Fruit fly (Drosophila melanogaster) whole organism, embryonic: ENCODE data around the gene fwe.

ENCODE experiments used
- Asciz ChIP-seq: fragments of 200-800 bp; sonication (Bioruptor generic); optimal IDR thresholded peaks from 2 replicates; lab custom pipeline; 2017; ENCODE audit warnings: missing biosample characterization, mild to moderate bottlenecking, missing genetic modification characterization, missing genetic modification reagents
- B-H1 ChIP-seq: fragments of 200-800 bp; sonication (Bioruptor generic); IDR thresholded peaks from 3 replicates; pipeline ENCODE4 v1.3.6; 2022; ENCODE audit warnings: missing biosample characterization, missing genetic modification characterization
- CG10267 ChIP-seq: fragments of 200-800 bp; sonication (Bioruptor generic); optimal IDR thresholded peaks from 2 replicates; lab custom pipeline; 2018; ENCODE audit warnings: missing biosample characterization, mild to moderate bottlenecking, missing genetic modification characterization, moderate library complexity
- CG11247 ChIP-seq: fragments of 200-800 bp; sonication (Bioruptor generic); IDR thresholded peaks from 2 replicates; pipeline ENCODE4 v1.3.6; 2022; ENCODE audit warnings: missing biosample characterization, missing genetic modification characterization
- CG11456 ChIP-seq: fragments of 200-800 bp; sonication (Bioruptor generic); IDR thresholded peaks from 3 replicates; pipeline ENCODE4 v1.3.6; 2022; ENCODE audit warnings: missing biosample characterization, missing genetic modification characterization
- CG12299 ChIP-seq: fragments of 200-800 bp; sonication (Bioruptor generic); optimal IDR thresholded peaks from 2 replicates; lab custom pipeline; 2018; ENCODE audit warnings: missing biosample characterization, mild to moderate bottlenecking, missing genetic modification characterization
- CG12769 ChIP-seq: fragments of 200-800 bp; sonication (Bioruptor generic); optimal IDR thresholded peaks from 2 replicates; lab custom pipeline; 2019; ENCODE audit warnings: missing biosample characterization, mild to moderate bottlenecking, missing genetic modification characterization, moderate library complexity
- CG1529 ChIP-seq: fragments of 200-800 bp; sonication (Bioruptor generic); optimal IDR thresholded peaks from 3 replicates; lab custom pipeline; 2018; ENCODE audit warnings: missing biosample characterization, missing genetic modification characterization
- CG1647 ChIP-seq: fragments of 200-800 bp; sonication (Bioruptor generic); optimal IDR thresholded peaks from 3 replicates; lab custom pipeline; 2016; ENCODE audit warnings: missing biosample characterization, missing genetic modification characterization
- CG17361 ChIP-seq: fragments of 200-800 bp; sonication (Bioruptor generic); IDR thresholded peaks from 3 replicates; pipeline ENCODE4 v1.3.6; 2022; ENCODE audit warnings: missing biosample characterization, missing genetic modification characterization
- CG17829 ChIP-seq: fragments of 200-800 bp; optimal IDR thresholded peaks from 2 replicates; lab custom pipeline; 2019; ENCODE audit warnings: missing biosample characterization, mild to moderate bottlenecking, missing genetic modification characterization, moderate library complexity
- CG2875 ChIP-seq: fragments of 200-800 bp; sonication (Bioruptor generic); optimal IDR thresholded peaks from 2 replicates; lab custom pipeline; 2017; ENCODE audit warnings: missing biosample characterization, mild to moderate bottlenecking, missing genetic modification characterization, missing genetic modification reagents
- CG30431 ChIP-seq: fragments of 200-800 bp; sonication (Bioruptor generic); optimal IDR thresholded peaks from 2 replicates; lab custom pipeline; 2017; ENCODE audit warnings: missing biosample characterization, missing genetic modification characterization
- CG32532 ChIP-seq: fragments of 200-800 bp; sonication (Bioruptor generic); IDR thresholded peaks from 2 replicates; pipeline ENCODE4 v1.3.6; 2022; ENCODE audit warnings: missing biosample characterization, missing genetic modification characterization
- CG33213 ChIP-seq: fragments of 200-800 bp; sonication (Bioruptor generic); optimal IDR thresholded peaks from 3 replicates; lab custom pipeline; 2016; ENCODE audit warnings: missing biosample characterization, missing genetic modification characterization
- CG43689 ChIP-seq: fragments of 200-800 bp; sonication (Bioruptor generic); IDR thresholded peaks from 2 replicates; pipeline ENCODE4 v1.3.6; 2022; ENCODE audit warnings: missing biosample characterization, missing genetic modification characterization
- CG4707 ChIP-seq: fragments of 200-800 bp; sonication (Bioruptor generic); optimal IDR thresholded peaks from 2 replicates; lab custom pipeline; 2018; ENCODE audit warnings: missing biosample characterization, mild to moderate bottlenecking, missing genetic modification characterization, moderate library complexity
- CG8388 ChIP-seq: fragments of 200-800 bp; sonication (Bioruptor generic); optimal IDR thresholded peaks from 2 replicates; lab custom pipeline; 2019; ENCODE audit warnings: missing biosample characterization, mild to moderate bottlenecking, missing genetic modification characterization, moderate library complexity
- CG9727 ChIP-seq: fragments of 200-800 bp; sonication (Bioruptor generic); optimal IDR thresholded peaks from 3 replicates; lab custom pipeline; 2017; ENCODE audit warnings: missing biosample characterization, mild to moderate bottlenecking, missing genetic modification characterization
- ERR ChIP-seq: fragments of 200-800 bp; sonication (Bioruptor generic); optimal IDR thresholded peaks from 2 replicates; lab custom pipeline; 2016; ENCODE audit warnings: missing biosample characterization, missing genetic modification characterization
- Eip74EF ChIP-seq, 2 experiments: fragments of 200-800 bp in 1 of 2; fragments of >200 bp in 1 of 2; sonication (Bioruptor generic) in 1 of 2; optimal IDR thresholded peaks; 2 replicates each; lab custom pipeline; 2017 to 2019; ENCODE audit warnings: missing biosample characterization in 2 of 2, missing genetic modification characterization in 2 of 2, mild to moderate bottlenecking in 1 of 2, moderate library complexity in 1 of 2
- Fer2 ChIP-seq: fragments of 200-800 bp; sonication (Bioruptor generic); optimal IDR thresholded peaks from 2 replicates; lab custom pipeline; 2018; ENCODE audit warnings: missing biosample characterization, mild to moderate bottlenecking, missing genetic modification characterization, moderate library complexity
- Fer3 ChIP-seq: fragments of 200-800 bp; sonication (Bioruptor generic); optimal IDR thresholded peaks from 2 replicates; lab custom pipeline; 2018; ENCODE audit warnings: missing biosample characterization, mild to moderate bottlenecking, missing genetic modification characterization, moderate library complexity
- Hr51 ChIP-seq, 2 experiments: fragments of 200-800 bp; sonication (Bioruptor generic); optimal IDR thresholded peaks; 2 replicates in 1 of 2; 3 replicates in 1 of 2; lab custom pipeline; 2016 to 2018; ENCODE audit warnings: missing biosample characterization in 2 of 2, missing genetic modification characterization in 2 of 2, mild to moderate bottlenecking in 1 of 2, moderate library complexity in 1 of 2
- Hr78 ChIP-seq, 2 experiments: fragments of 200-800 bp in 1 of 2; fragments of >200 bp in 1 of 2; sonication (Bioruptor generic) in 1 of 2; optimal IDR thresholded peaks; 2 replicates each; lab custom pipeline; 2017 to 2019; ENCODE audit warnings: missing biosample characterization in 2 of 2, missing genetic modification characterization in 2 of 2, mild to moderate bottlenecking in 1 of 2, moderate library complexity in 1 of 2
- NFAT ChIP-seq: fragments of 200-800 bp; sonication (Bioruptor generic); IDR thresholded peaks from 2 replicates; pipeline ENCODE4 v1.3.6; 2022; ENCODE audit warnings: missing biosample characterization, missing genetic modification characterization
- Nf-YA ChIP-seq: fragments of 200-800 bp; sonication (Bioruptor generic); IDR thresholded peaks from 2 replicates; pipeline ENCODE4 v1.3.6; 2022; ENCODE audit warnings: missing biosample characterization, missing genetic modification characterization
- NfI ChIP-seq: fragments of 200-800 bp; sonication (Bioruptor generic); optimal IDR thresholded peaks from 3 replicates; lab custom pipeline; 2018; ENCODE audit warnings: missing biosample characterization, mild to moderate bottlenecking, missing genetic modification characterization, moderate library complexity
- Side ChIP-seq: fragments of 200-800 bp; sonication (Bioruptor generic); optimal IDR thresholded peaks from 2 replicates; lab custom pipeline; 2016; ENCODE audit warnings: missing biosample characterization, missing genetic modification characterization
- Ssrp ChIP-seq: fragments of 200-800 bp; sonication (Bioruptor generic); optimal IDR thresholded peaks from 2 replicates; lab custom pipeline; 2018; ENCODE audit warnings: missing biosample characterization, mild to moderate bottlenecking, missing genetic modification characterization, moderate library complexity
- YL-1 ChIP-seq: fragments of 200-800 bp; sonication (Bioruptor generic); optimal IDR thresholded peaks from 3 replicates; lab custom pipeline; 2017; ENCODE audit warnings: missing biosample characterization, mild to moderate bottlenecking, missing genetic modification characterization
- bcd ChIP-seq: fragments of 200-800 bp; sonication (Bioruptor generic); optimal IDR thresholded peaks from 2 replicates; lab custom pipeline; 2017; ENCODE audit warnings: missing biosample characterization, mild to moderate bottlenecking, missing genetic modification characterization
- br ChIP-seq: fragments of >200 bp; optimal IDR thresholded peaks from 2 replicates; lab custom pipeline; 2017
- cad ChIP-seq: fragments of >200 bp; optimal IDR thresholded peaks from 2 replicates; lab custom pipeline; 2017; ENCODE audit warnings: missing biosample characterization, missing genetic modification characterization
- corto ChIP-seq: fragments of 200-800 bp; sonication (Bioruptor generic); optimal IDR thresholded peaks from 2 replicates; lab custom pipeline; 2016; ENCODE audit warnings: missing biosample characterization, mild to moderate bottlenecking, missing genetic modification characterization, moderate library complexity
- dati ChIP-seq: fragments of 200-800 bp; sonication (Bioruptor generic); IDR thresholded peaks from 2 replicates; pipeline ENCODE4 v1.3.6; 2022; ENCODE audit warnings: missing biosample characterization, missing genetic modification characterization
- dmrt99B ChIP-seq: fragments of 200-800 bp; sonication (Bioruptor generic); optimal IDR thresholded peaks from 2 replicates; lab custom pipeline; 2018; ENCODE audit warnings: missing biosample characterization, mild to moderate bottlenecking, missing genetic modification characterization, moderate library complexity
- ems ChIP-seq: fragments of 200-800 bp; sonication (Bioruptor generic); optimal IDR thresholded peaks from 3 replicates; lab custom pipeline; 2016; ENCODE audit warnings: missing biosample characterization, missing genetic modification characterization
- fd96Cb ChIP-seq: fragments of 200-800 bp; sonication (Bioruptor generic); optimal IDR thresholded peaks from 2 replicates; lab custom pipeline; 2018; ENCODE audit warnings: missing biosample characterization, mild to moderate bottlenecking, missing genetic modification characterization, moderate library complexity
- h ChIP-seq: fragments of >200 bp; optimal IDR thresholded peaks from 2 replicates; lab custom pipeline; 2017
- jigr1 ChIP-seq: fragments of 200-800 bp; sonication (Bioruptor generic); IDR thresholded peaks from 3 replicates; pipeline ENCODE4 v1.3.6; 2022; ENCODE audit warnings: missing biosample characterization, missing genetic modification characterization
- knrl ChIP-seq: fragments of 200-800 bp; sonication (Bioruptor generic); IDR thresholded peaks from 3 replicates; pipeline ENCODE4 v1.3.6; 2022; ENCODE audit warnings: missing biosample characterization, missing genetic modification characterization; ENCODE audit not compliant: partially characterized antibody
- lab ChIP-seq: fragments of 200-800 bp; sonication (Bioruptor generic); optimal IDR thresholded peaks from 3 replicates; lab custom pipeline; 2017; ENCODE audit warnings: missing biosample characterization, missing genetic modification characterization, mild to moderate bottlenecking, moderate library complexity, missing genetic modification reagents
- lov ChIP-seq, 2 experiments: fragments of 200-800 bp in 1 of 2; fragments of >200 bp in 1 of 2; sonication (Bioruptor generic) in 1 of 2; IDR thresholded peaks in 1 of 2; optimal IDR thresholded peaks in 1 of 2; 2 replicates in 1 of 2; 3 replicates in 1 of 2; pipeline versions ENCODE4 v1.3.6 to Lab custom; 2017 to 2022; ENCODE audit warnings: missing biosample characterization in 1 of 2, missing genetic modification characterization in 1 of 2
- mirr ChIP-seq: fragments of 200-800 bp; sonication (Bioruptor generic); optimal IDR thresholded peaks from 3 replicates; lab custom pipeline; 2018; ENCODE audit warnings: missing biosample characterization, mild to moderate bottlenecking, missing genetic modification characterization
- onecut ChIP-seq: fragments of 200-800 bp; sonication (Bioruptor generic); IDR thresholded peaks from 2 replicates; pipeline ENCODE4 v1.3.6; 2022; ENCODE audit warnings: missing biosample characterization, missing genetic modification characterization
- salm ChIP-seq: fragments of 200-800 bp; sonication (Bioruptor generic); optimal IDR thresholded peaks from 2 replicates; lab custom pipeline; 2018; ENCODE audit warnings: missing biosample characterization, mild to moderate bottlenecking, missing genetic modification characterization
- sim ChIP-seq: fragments of 200-800 bp; sonication (Bioruptor generic); IDR thresholded peaks from 2 replicates; pipeline ENCODE4 v1.3.6; 2022; ENCODE audit warnings: missing biosample characterization, missing genetic modification characterization
- usp ChIP-seq: fragments of >200 bp; optimal IDR thresholded peaks from 2 replicates; lab custom pipeline; 2017; ENCODE audit warnings: missing biosample characterization, missing genetic modification characterization

The fwe gene

dm6 chr3L:15826985-15827635, 10.9 kb upstream of the fwe start (continued):
- peak; percentile 63 for TF ChIP-seq CG8388
- peak; percentile 78 for TF ChIP-seq CG9727 (GFP tag; lab: Kevin White, UChicago)
- peak; percentile 64 for TF ChIP-seq ERR (GFP tag; lab: Kevin White, UChicago)
- peak; percentile 3 for TF ChIP-seq CG1647 (GFP tag; lab: Kevin White, UChicago)
- peak; percentile 41 for TF ChIP-seq CG1529
- peak; percentile 70 for TF ChIP-seq bcd (GFP tag; lab: Kevin White, UChicago)
- TF ChIP-seq Side (GFP tag; lab: Kevin White, UChicago) = peak; percentile 35
- TF ChIP-seq Hr51 (GFP tag; optimal IDR thresholded peaks at IDR 0.05; lab: Kevin White, UChicago) = peak; percentile 5 to 91
- peak; percentile 66 for TF ChIP-seq CG10267 (tag; lab: Kevin White, UChicago)
- peak; percentile 67 for TF ChIP-seq onecut (GFP tag; lab: Robert Waterston, UW)
- TF ChIP-seq dmrt99B (tag; lab: Kevin White, UChicago) = peak; percentile 88
- peak; percentile 88 for TF ChIP-seq CG17361 (GFP tag; lab: Robert Waterston, UW)
- TF ChIP-seq h (lab: Kevin White, UChicago) = no peak
- TF ChIP-seq CG12299 (tag; lab: Kevin White, UChicago) = peak; percentile 87
- peak; percentile 39; the same call in 1 of the 2 replicates for TF ChIP-seq CG11247 (GFP tag; lab: Robert Waterston, UW)
- peak; percentile 91 for TF ChIP-seq lab (GFP tag; lab: Kevin White, UChicago)
- no peak; the same call in 2 of the 3 replicates for TF ChIP-seq knrl
- TF ChIP-seq fd96Cb (tag; lab: Kevin White, UChicago) = peak; percentile 72
- peak; percentile 71 for TF ChIP-seq Asciz (GFP tag; lab: Kevin White, UChicago)
- no peak for TF ChIP-seq lov (optimal IDR thresholded peaks at IDR 0.05; lab: Kevin White, UChicago)
- TF ChIP-seq lov (GFP tag; IDR thresholded peaks at IDR 0.05; lab: Robert Waterston, UW) = no peak
- peak; percentile 77; the same call in 2 of the 3 replicates for TF ChIP-seq CG11456 (GFP tag; lab: Robert Waterston, UW)
- no peak for TF ChIP-seq cad
- peak; percentile 61 for TF ChIP-seq CG2875 (GFP tag; lab: Kevin White, UChicago)
- TF ChIP-seq Ssrp (tag; lab: Kevin White, UChicago) = peak; percentile 74
- no peak for TF ChIP-seq dati
- TF ChIP-seq corto (GFP tag; lab: Kevin White, UChicago) = no peak
- TF ChIP-seq usp = no peak
- peak; percentile 34 for TF ChIP-seq mirr (GFP tag; lab: Kevin White, UChicago)
- no peak for TF ChIP-seq Hr78 (GFP tag; optimal IDR thresholded peaks at IDR 0.05; lab: Kevin White, UChicago)
- TF ChIP-seq CG43689 (GFP tag; lab: Robert Waterston, UW) = no peak
- peak; percentile 40 for TF ChIP-seq YL-1 (GFP tag; lab: Kevin White, UChicago)
- peak; percentile 45 for TF ChIP-seq ems (GFP tag; lab: Kevin White, UChicago)
- peak in 1 of 2 experiments; percentile 71 for TF ChIP-seq Eip74EF (GFP tag; optimal IDR thresholded peaks at IDR 0.05; lab: Kevin White, UChicago)
- peak; percentile 41 for TF ChIP-seq salm (tag; lab: Kevin White, UChicago)
- no peak for TF ChIP-seq br
- no peak for TF ChIP-seq CG30431
- TF ChIP-seq NfI (GFP tag; lab: Kevin White, UChicago) = peak; percentile 84
- TF ChIP-seq sim (GFP tag; lab: Robert Waterston, UW) = no peak
- TF ChIP-seq Fer2 = peak; percentile 84
- peak; percentile 83 for TF ChIP-seq Fer3 (tag; lab: Kevin White, UChicago)
- no peak for TF ChIP-seq CG33213 (GFP tag; lab: Kevin White, UChicago)
- TF ChIP-seq B-H1 (GFP tag; lab: Robert Waterston, UW) = peak; percentile 23; the same call in 1 of the 3 replicates
- peak; percentile 78 for TF ChIP-seq NFAT
- TF ChIP-seq CG32532 (GFP tag; lab: Robert Waterston, UW) = peak; percentile 76
- no peak for TF ChIP-seq jigr1 (GFP tag; lab: Robert Waterston, UW)
- TF ChIP-seq Nf-YA (GFP tag; lab: Robert Waterston, UW) = no peak
- TF ChIP-seq CG4707 (GFP tag; lab: Kevin White, UChicago) = no peak
- peak; percentile 84 for TF ChIP-seq CG12769 (tag; lab: Kevin White, UChicago)
- TF ChIP-seq CG17829 (tag; lab: Kevin White, UChicago) = peak; percentile 79
